Fruit fly (Drosophila melanogaster): Measurements from ENCODE around the gene PrBP.

- TF ChIP-seq CG6854 (GFP tag; optimal IDR thresholded peaks at IDR 0.05) (no peak), Eip93F (GFP tag; optimal IDR thresholded peaks at IDR 0.05) (no peak), Eip78C (GFP tag) (no peak), Gug (GFP tag; IDR thresholded peaks at IDR 0.05) (no peak), CG11902 (GFP tag; optimal IDR thresholded peaks at IDR 0.05) (no peak), CG6276 (GFP tag; optimal IDR thresholded peaks at IDR 0.05) (no peak), CG11294 (GFP tag; IDR thresholded peaks at IDR 0.05) (no peak), CG3919 (GFP tag; optimal IDR thresholded peaks at IDR 0.05) (no peak), Hr38 (GFP tag; optimal IDR thresholded peaks at IDR 0.05) (no peak)
Measured at dm6 chr2L:8714513-8714912, 28.8 kb upstream of the PrBP start.

Data from whole organism, prepupa.